Worm (Caenorhabditis elegans) whole organism, L3 larva: ENCODE measurements around the gene col-156.

Experiments
- nhr-12 ChIP-seq: fragments of 150-350 bp; optimal IDR thresholded peaks from 2 replicates; lab custom pipeline; 2014; ENCODE audit warnings: missing biosample characterization, missing genetic modification characterization
- skn-1 ChIP-seq: fragments of 150-350 bp; optimal IDR thresholded peaks from 2 replicates; lab custom pipeline; 2014; ENCODE audit warnings: missing biosample characterization, missing genetic modification characterization

- no peak for TF ChIP-seq skn-1 (tag; lab: Kevin White, UChicago)
- no peak for TF ChIP-seq nhr-12 (tag; lab: Kevin White, UChicago)
Observed at ce11 chrV:11450257-11450656, at the start of gene col-156.
